Worm (Caenorhabditis elegans): ENCODE results near the gene srlf-23.
"Not testable (repeated sequence)": the region's sequence is repeated elsewhere in the genome, so short reads cannot be mapped to it uniquely, and the experiment has no call there.

Gene srlf-23

ce11 chrV:903460-903859 is 10.1 kb upstream of the srlf-23 start, which contains the start of gene fmo-5 (continued):
- TF ChIP-seq zfp-3 (GFP tag; conservative IDR thresholded peaks at IDR 0.05) (no peak), ZK337.2 (GFP tag; IDR thresholded peaks at IDR 0.05) (no peak), ctbp-1 (GFP tag; IDR thresholded peaks at IDR 0.05) (no peak), madf-9 (GFP tag; conservative IDR thresholded peaks at IDR 0.05) (no peak), Y5F2A.4 (GFP tag; optimal IDR thresholded peaks at IDR 0.05) (no peak), mxl-2 (GFP tag; conservative IDR thresholded peaks at IDR 0.05) (no peak), nhr-77 (tag; optimal IDR thresholded peaks at IDR 0.05) (peak; percentile 51), gei-8 (GFP tag; optimal IDR thresholded peaks at IDR 0.05) (no peak), lin-39 (tag; optimal IDR thresholded peaks at IDR 0.05) (no peak), ceh-82 (tag; optimal IDR thresholded peaks at IDR 0.05) (no peak)

- TF ChIP-seq tag-97 (GFP tag; IDR thresholded peaks at IDR 0.05): no peak
- TF ChIP-seq aha-1 (tag): peak; percentile 30
- TF ChIP-seq attf-4 (tag; optimal IDR thresholded peaks at IDR 0.05): no peak
- no peak for TF ChIP-seq nhr-77 (tag; optimal IDR thresholded peaks at IDR 0.05)
These were observed 5.8 kb upstream of the srlf-23 start, which contains the start of gene nas-32 for ce11 chrV:899087-899486. TSS of gene nas-32 (minus strand) at chrV:899187.

- not testable (repeated sequence) for TF ChIP-seq nhr-10, unc-39, mep-1 (tag; optimal IDR thresholded peaks at IDR 0.05)
These were observed 2.5 kb downstream of the srlf-23 start, which contains the start of gene srlf-22 for ce11 chrV:890835-891234. TSS of gene srlf-22 (plus strand) at chrV:891135.

DNA sequence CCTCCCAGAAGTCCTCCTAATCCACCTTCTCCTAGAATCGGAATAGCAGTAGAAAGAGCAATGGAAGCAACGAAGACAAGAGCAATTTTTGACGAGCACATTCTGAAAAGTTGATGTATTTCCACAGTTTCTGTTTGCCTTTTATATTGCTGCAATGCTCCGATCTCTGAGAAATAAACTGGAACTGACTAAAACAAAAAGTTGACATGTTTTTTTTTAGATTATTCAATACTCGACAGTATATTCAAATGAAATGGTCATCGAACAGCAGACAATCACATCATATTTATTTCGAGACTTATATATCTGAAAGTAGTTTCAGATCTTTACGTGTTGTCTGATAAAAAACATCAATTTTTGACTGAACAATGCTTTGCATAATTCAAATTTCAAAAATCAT is 2.9 kb downstream of the srlf-23 start, which contains the start of gene srlf-21:
TSS of gene srlf-21 (minus strand) at position 101 of the 400 bp plus-strand sequence.
- TF ChIP-seq attf-4 (tag; optimal IDR thresholded peaks at IDR 0.05) (no peak), php-3 (GFP tag; IDR thresholded peaks at IDR 0.05) (no peak), mxl-3 (GFP tag; optimal IDR thresholded peaks at IDR 0.05) (no peak), saeg-2 (GFP tag; IDR thresholded peaks at IDR 0.05) (no peak), Y5F2A.4 (GFP tag; optimal IDR thresholded peaks at IDR 0.05) (no peak), ztf-7 (tag; optimal IDR thresholded peaks at IDR 0.05) (no peak), vab-7 (GFP tag; IDR thresholded peaks at IDR 0.05) (no peak), nhr-41 (GFP tag; IDR thresholded peaks at IDR 0.05) (no peak), hlh-11 (tag; optimal IDR thresholded peaks at IDR 0.05) (no peak), nhr-237 (tag; optimal IDR thresholded peaks at IDR 0.05) (no peak), daf-8 (GFP tag; IDR thresholded peaks at IDR 0.05) (no peak), ceh-44 (GFP tag; IDR thresholded peaks at IDR 0.05) (no peak), mep-1 (tag; optimal IDR thresholded peaks at IDR 0.05) (no peak), ceh-20 (GFP tag; IDR thresholded peaks at IDR 0.05) (no peak), F26F4.8 (GFP tag; conservative IDR thresholded peaks at IDR 0.05) (no peak), egl-43 (GFP tag; IDR thresholded peaks at IDR 0.05) (no peak), dmd-9 (GFP tag; IDR thresholded peaks at IDR 0.05) (no peak)

DNA sequence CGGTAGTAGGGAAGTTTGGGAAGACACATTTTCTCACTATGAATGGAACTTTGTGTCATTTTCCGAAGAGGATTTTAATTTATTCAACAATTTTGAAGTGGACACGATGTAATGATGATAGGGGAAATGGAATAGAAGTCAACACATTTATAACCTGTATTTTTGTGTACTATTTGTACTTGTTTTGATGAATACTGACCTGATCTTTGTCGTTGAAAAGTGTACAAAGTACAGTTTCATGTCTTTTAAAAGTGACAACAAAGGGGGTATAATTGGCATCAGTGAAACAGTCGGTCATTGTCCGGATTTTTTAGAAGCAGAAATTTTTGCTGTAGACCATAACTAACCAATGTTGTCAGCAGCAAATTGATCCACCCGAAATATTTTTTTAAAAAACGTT is 4.1 kb downstream of the srlf-23 start, which contains the start of gene T02B11.6:
TSS of gene T02B11.6 (minus strand) at position 101 of the 400 bp plus-strand sequence.
- TF ChIP-seq nhr-237 (tag; optimal IDR thresholded peaks at IDR 0.05): no peak
- no peak for TF ChIP-seq ZK546.5 (tag; optimal IDR thresholded peaks at IDR 0.05)
- no peak for TF ChIP-seq mdl-1 (tag; optimal IDR thresholded peaks at IDR 0.05)
- no peak for TF ChIP-seq nhr-25 (tag; optimal IDR thresholded peaks at IDR 0.05; ENCODE audit: borderline replicate concordance, insufficient read depth)
- TF ChIP-seq gei-8 (GFP tag; optimal IDR thresholded peaks at IDR 0.05): no peak
- TF ChIP-seq fkh-10 (GFP tag; optimal IDR thresholded peaks at IDR 0.05): no peak
- TF ChIP-seq dve-1 (tag; optimal IDR thresholded peaks at IDR 0.05; ENCODE audit: insufficient read depth): no peak
- TF ChIP-seq dmd-6 (GFP tag; IDR thresholded peaks at IDR 0.05): no peak
- no peak for TF ChIP-seq ceh-44 (GFP tag; IDR thresholded peaks at IDR 0.05)
- TF ChIP-seq tag-97 (GFP tag; IDR thresholded peaks at IDR 0.05): no peak
- TF ChIP-seq ces-1 (GFP tag; optimal IDR thresholded peaks at IDR 0.05): no peak
- TF ChIP-seq ztf-11 (tag; optimal IDR thresholded peaks at IDR 0.05): no peak
- no peak for TF ChIP-seq fos-1 (tag; optimal IDR thresholded peaks at IDR 0.05)
- TF ChIP-seq nhr-77 (tag; optimal IDR thresholded peaks at IDR 0.05): no peak
- TF ChIP-seq mxl-3 (GFP tag; optimal IDR thresholded peaks at IDR 0.05): no peak
- TF ChIP-seq Y5F2A.4 (GFP tag; optimal IDR thresholded peaks at IDR 0.05): no peak
- no peak for TF ChIP-seq jun-1 (tag; optimal IDR thresholded peaks at IDR 0.05)
- TF ChIP-seq daf-12 (tag; optimal IDR thresholded peaks at IDR 0.05): no peak
